Fruit fly (Drosophila melanogaster): Measurements from ENCODE around the gene CG5004.

Gene CG5004

DNA sequence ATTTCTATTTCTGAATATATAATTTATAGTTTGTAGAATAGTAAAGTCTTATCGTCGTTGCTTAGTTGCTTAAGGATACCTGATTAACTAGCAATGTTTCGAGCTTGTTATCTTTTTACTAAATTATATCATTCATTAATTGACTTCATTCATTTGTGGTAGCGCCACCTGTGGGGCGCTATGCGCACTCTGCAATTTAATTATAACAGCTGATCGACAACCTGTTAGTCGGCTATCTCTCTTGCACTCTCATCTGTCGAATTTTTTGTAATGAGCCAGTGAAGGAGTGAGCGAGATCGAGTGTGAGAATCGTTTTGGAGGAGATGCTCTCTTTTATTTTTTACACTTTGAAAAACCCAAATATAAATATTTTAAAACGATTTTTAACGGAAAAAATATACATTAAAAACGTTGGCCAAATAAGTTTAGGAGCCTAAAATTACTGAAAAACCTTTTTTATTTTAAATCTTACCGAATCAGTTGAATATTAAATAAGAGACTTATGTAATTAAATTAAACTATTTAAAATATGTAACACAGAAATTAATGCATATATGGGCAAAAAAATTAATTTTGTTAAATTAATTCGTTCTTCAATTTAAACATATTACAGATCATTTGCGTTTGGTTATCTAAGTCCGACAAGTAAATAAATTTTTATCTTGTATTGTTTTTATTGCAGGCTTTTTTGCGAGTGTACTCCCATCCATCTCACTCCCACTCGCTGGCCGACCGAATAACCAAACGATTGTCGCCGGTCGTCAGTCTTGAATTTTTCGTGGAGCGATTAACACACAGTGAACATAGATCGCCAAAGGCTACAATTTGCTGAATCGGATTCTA lies 16.1 kb upstream of the CG5004 start, which contains the start of the genes CG16700 and CG4991 (continued):
- no peak for TF ChIP-seq Bdp1 (GFP tag; optimal IDR thresholded peaks at IDR 0.05)
- TF ChIP-seq hb (GFP tag; IDR thresholded peaks at IDR 0.05; ENCODE audit: partially characterized antibody): no peak
- peak; percentile 70 for TF ChIP-seq Asciz (GFP tag; optimal IDR thresholded peaks at IDR 0.05)
- TF ChIP-seq CG4707 (GFP tag; optimal IDR thresholded peaks at IDR 0.05): no peak
- 0 out of 2 replicates have a peak, but pooled peaks have one; percentile 7 for TF ChIP-seq Ravus (GFP tag; IDR thresholded peaks at IDR 0.05)
- TF ChIP-seq Dref (GFP tag; IDR thresholded peaks at IDR 0.05): no peak
- TF ChIP-seq yki (optimal IDR thresholded peaks at IDR 0.05): no peak
- TF ChIP-seq NFAT (GFP tag; IDR thresholded peaks at IDR 0.05): peak; percentile 67
- TF ChIP-seq Scr (GFP tag; IDR thresholded peaks at IDR 0.05; ENCODE audit: partially characterized antibody): no peak
- TF ChIP-seq Stat92E (GFP tag; optimal IDR thresholded peaks at IDR 0.05): peak in 1 of 3 experiments; percentile 57
- TF ChIP-seq usp (GFP tag; optimal IDR thresholded peaks at IDR 0.05): no peak
- 0 out of 2 replicates have a peak, but pooled peaks have one; percentile 6 for TF ChIP-seq sim (GFP tag; IDR thresholded peaks at IDR 0.05)
- peak; percentile 48 for TF ChIP-seq Spps (tag; optimal IDR thresholded peaks at IDR 0.05)
- peak; percentile 78 for TF ChIP-seq CG17385 (GFP tag; optimal IDR thresholded peaks at IDR 0.05)
- TF ChIP-seq CG10654 (GFP tag; optimal IDR thresholded peaks at IDR 0.05): peak; percentile 54
- TF ChIP-seq Atf-2 (GFP tag; optimal IDR thresholded peaks at IDR 0.05): no peak
- peak; percentile 67 for TF ChIP-seq CG14441 (GFP tag; IDR thresholded peaks at IDR 0.05)
- peak; percentile 62 for TF ChIP-seq ttk (GFP tag; IDR thresholded peaks at IDR 0.05)
- no peak for TF ChIP-seq MTF-1 (GFP tag; optimal IDR thresholded peaks at IDR 0.05; ENCODE audit: borderline replicate concordance)
- no peak for TF ChIP-seq h (optimal IDR thresholded peaks at IDR 0.05)
- no peak for TF ChIP-seq Adf1 (GFP tag; IDR thresholded peaks at IDR 0.05)
- TF ChIP-seq MESR4 (GFP tag; optimal IDR thresholded peaks at IDR 0.05): no peak
- no peak for TF ChIP-seq HLHmδ (GFP tag; optimal IDR thresholded peaks at IDR 0.05)
- TF ChIP-seq dmrt11E (tag; optimal IDR thresholded peaks at IDR 0.05): peak; percentile 80
- TF ChIP-seq odd (GFP tag; optimal IDR thresholded peaks at IDR 0.05): peak; percentile 74
- TF ChIP-seq seq (GFP tag; IDR thresholded peaks at IDR 0.05): no peak
- no peak for TF ChIP-seq CG17912 (GFP tag; optimal IDR thresholded peaks at IDR 0.05)
- peak; percentile 41 for TF ChIP-seq CG10274 (GFP tag; optimal IDR thresholded peaks at IDR 0.05)
- TF ChIP-seq CG7372 (GFP tag; IDR thresholded peaks at IDR 0.05): peak; percentile 67
- peak; percentile 8 for TF ChIP-seq CG18764 (GFP tag; optimal IDR thresholded peaks at IDR 0.05)
- no peak for TF ChIP-seq fd64A (GFP tag; optimal IDR thresholded peaks at IDR 0.05)
- peak; percentile 84 for TF ChIP-seq BtbVII (GFP tag; optimal IDR thresholded peaks at IDR 0.05)
- TF ChIP-seq CG7786 (GFP tag; optimal IDR thresholded peaks at IDR 0.05): no peak
- TF ChIP-seq CG30403 (GFP tag; optimal IDR thresholded peaks at IDR 0.05): peak; percentile 88
- no peak for TF ChIP-seq chn (GFP tag; optimal IDR thresholded peaks at IDR 0.05)
- no peak for TF ChIP-seq Dp (GFP tag; optimal IDR thresholded peaks at IDR 0.05)
- TF ChIP-seq E2f1 (GFP tag; IDR thresholded peaks at IDR 0.05): peak; percentile 59
- peak; percentile 46 for TF ChIP-seq zen (tag; optimal IDR thresholded peaks at IDR 0.05)
- peak; percentile 77 for TF ChIP-seq CG9932 (GFP tag; IDR thresholded peaks at IDR 0.05)
- peak; percentile 82 for TF ChIP-seq Rfx (GFP tag; IDR thresholded peaks at IDR 0.05)
- peak; percentile 37 for TF ChIP-seq ewg (GFP tag; optimal IDR thresholded peaks at IDR 0.05)
- peak; percentile 85 for TF ChIP-seq bcd (GFP tag; optimal IDR thresholded peaks at IDR 0.05)
- peak; percentile 53 for TF ChIP-seq psq (GFP tag; optimal IDR thresholded peaks at IDR 0.05)
- no peak for TF ChIP-seq Gsc (GFP tag; IDR thresholded peaks at IDR 0.05)
- no peak for TF ChIP-seq Dip3 (GFP tag; optimal IDR thresholded peaks at IDR 0.05)
- TF ChIP-seq CG11695 (GFP tag; IDR thresholded peaks at IDR 0.05): peak; percentile 74
- no peak for TF ChIP-seq CG12071 (GFP tag; optimal IDR thresholded peaks at IDR 0.05)
- peak; percentile 38 for TF ChIP-seq oc (tag; optimal IDR thresholded peaks at IDR 0.05)
- TF ChIP-seq CG4328 (GFP tag; optimal IDR thresholded peaks at IDR 0.05): peak; percentile 78
- no peak for TF ChIP-seq CG1024 (GFP tag; IDR thresholded peaks at IDR 0.05)

All from whole organism, embryonic.